Fruit fly (Drosophila melanogaster) whole organism, embryonic: ENCODE measurements around the gene CG42486.

Source experiments
- Bdp1 ChIP-seq: fragments of 200-800 bp; sonication (Bioruptor generic); optimal IDR thresholded peaks from 3 replicates; lab custom pipeline; 2016; ENCODE audit warnings: missing biosample characterization, missing genetic modification characterization
- CG10366 ChIP-seq: fragments of 200-800 bp; sonication (Bioruptor generic); IDR thresholded peaks from 2 replicates; pipeline ENCODE4 v1.3.6; 2022; ENCODE audit warnings: missing biosample characterization, missing genetic modification characterization
- CG11093 ChIP-seq: fragments of 200-800 bp; sonication (Bioruptor generic); IDR thresholded peaks from 3 replicates; pipeline ENCODE4 v1.3.6; 2022; ENCODE audit warnings: missing biosample characterization, missing genetic modification characterization
- CG12659 ChIP-seq: fragments of 200-800 bp; sonication (Bioruptor generic); optimal IDR thresholded peaks from 3 replicates; lab custom pipeline; 2017; ENCODE audit warnings: mild to moderate bottlenecking, missing biosample characterization, missing genetic modification reagents, missing genetic modification characterization
- CG14860 ChIP-seq: fragments of 200-800 bp; sonication (Bioruptor generic); IDR thresholded peaks from 3 replicates; pipeline ENCODE4 v1.3.6; 2022; ENCODE audit warnings: missing biosample characterization, missing genetic modification characterization; ENCODE audit not compliant: partially characterized antibody
- CG1603 ChIP-seq: fragments of 200-800 bp; sonication (Bioruptor generic); optimal IDR thresholded peaks from 2 replicates; lab custom pipeline; 2019; ENCODE audit warnings: missing biosample characterization, mild to moderate bottlenecking, missing genetic modification characterization, moderate library complexity
- CG16863 ChIP-seq: fragments of 200-800 bp; sonication (Bioruptor generic); optimal IDR thresholded peaks from 3 replicates; lab custom pipeline; 2016; ENCODE audit warnings: missing biosample characterization, missing genetic modification characterization
- CG17186 ChIP-seq: fragments of 200-800 bp; sonication (Bioruptor generic); optimal IDR thresholded peaks from 3 replicates; lab custom pipeline; 2017; ENCODE audit warnings: missing biosample characterization, missing genetic modification reagents, missing genetic modification characterization
- CG17361 ChIP-seq: fragments of 200-800 bp; sonication (Bioruptor generic); IDR thresholded peaks from 3 replicates; pipeline ENCODE4 v1.3.6; 2022; ENCODE audit warnings: missing biosample characterization, missing genetic modification characterization
- CG17385 ChIP-seq: fragments of 200-800 bp; sonication (Bioruptor generic); optimal IDR thresholded peaks from 3 replicates; lab custom pipeline; 2018; ENCODE audit warnings: missing biosample characterization, mild to moderate bottlenecking, missing genetic modification characterization
- CG17568 ChIP-seq: fragments of 200-800 bp; sonication (Bioruptor generic); optimal IDR thresholded peaks from 2 replicates; lab custom pipeline; 2018; ENCODE audit warnings: missing biosample characterization, mild to moderate bottlenecking, missing genetic modification characterization, moderate library complexity
- CG30431 ChIP-seq: fragments of 200-800 bp; sonication (Bioruptor generic); optimal IDR thresholded peaks from 2 replicates; lab custom pipeline; 2017; ENCODE audit warnings: missing biosample characterization, missing genetic modification characterization
- CG3163 ChIP-seq: fragments of 200-800 bp; sonication (Bioruptor generic); optimal IDR thresholded peaks from 3 replicates; lab custom pipeline; 2016; ENCODE audit warnings: missing biosample characterization, missing genetic modification characterization
- CG33557 ChIP-seq: fragments of 200-800 bp; sonication (Bioruptor generic); optimal IDR thresholded peaks from 2 replicates; lab custom pipeline; 2019; ENCODE audit warnings: missing biosample characterization, mild to moderate bottlenecking, missing genetic modification characterization, moderate library complexity
- CG4328 ChIP-seq: fragments of 200-800 bp; sonication (Bioruptor generic); optimal IDR thresholded peaks from 3 replicates; lab custom pipeline; 2017; ENCODE audit warnings: missing biosample characterization, missing genetic modification reagents, missing genetic modification characterization
- CG4360 ChIP-seq: fragments of 200-800 bp; sonication (Bioruptor generic); IDR thresholded peaks from 2 replicates; pipeline ENCODE4 v1.3.6; 2022; ENCODE audit warnings: missing biosample characterization, missing genetic modification characterization
- CG6791 ChIP-seq: fragments of 200-800 bp; sonication (Bioruptor generic); IDR thresholded peaks from 3 replicates; pipeline ENCODE4 v1.3.6; 2022; ENCODE audit warnings: missing biosample characterization, missing genetic modification characterization; ENCODE audit not compliant: partially characterized antibody
- CG7556 ChIP-seq: fragments of 200-800 bp; sonication (Bioruptor generic); optimal IDR thresholded peaks from 2 replicates; lab custom pipeline; 2017; ENCODE audit warnings: missing biosample characterization, mild to moderate bottlenecking, missing genetic modification characterization
- CG7963 ChIP-seq: fragments of 200-800 bp; sonication (Bioruptor generic); IDR thresholded peaks from 3 replicates; pipeline ENCODE4 v1.3.6; 2022; ENCODE audit warnings: missing biosample characterization, missing genetic modification characterization; ENCODE audit not compliant: partially characterized antibody
- CG7987 ChIP-seq: fragments of 200-800 bp; sonication (Bioruptor generic); optimal IDR thresholded peaks from 2 replicates; lab custom pipeline; 2018; ENCODE audit warnings: missing biosample characterization, mild to moderate bottlenecking, missing genetic modification characterization, moderate library complexity
- CG9797 ChIP-seq: fragments of 200-800 bp; sonication (Bioruptor generic); optimal IDR thresholded peaks from 3 replicates; lab custom pipeline; 2018; ENCODE audit warnings: missing biosample characterization, mild to moderate bottlenecking, missing genetic modification characterization
- Chrac-16 ChIP-seq: fragments of 200-800 bp; sonication (Bioruptor generic); optimal IDR thresholded peaks from 3 replicates; lab custom pipeline; 2016; ENCODE audit warnings: missing biosample characterization, missing genetic modification characterization
- CkIIα-i1 ChIP-seq: fragments of 200-800 bp; sonication (Bioruptor generic); IDR thresholded peaks from 2 replicates; pipeline ENCODE4 v1.3.6; 2022; ENCODE audit warnings: missing biosample characterization, missing genetic modification characterization
- Drgx ChIP-seq: fragments of 200-800 bp; sonication (Bioruptor generic); IDR thresholded peaks from 2 replicates; pipeline ENCODE4 v1.3.6; 2022; ENCODE audit warnings: missing biosample characterization, missing genetic modification characterization
- Gug ChIP-seq: fragments of 200-800 bp; sonication (Bioruptor generic); IDR thresholded peaks from 4 replicates; pipeline ENCODE4 v1.3.6; 2022; ENCODE audit warnings: missing biosample characterization, missing genetic modification characterization
- HHEX ChIP-seq: fragments of 200-800 bp; sonication (Bioruptor generic); optimal IDR thresholded peaks from 3 replicates; lab custom pipeline; 2017; ENCODE audit warnings: missing biosample characterization, mild to moderate bottlenecking, missing genetic modification characterization, missing genetic modification reagents
- Meics ChIP-seq: fragments of 200-800 bp; sonication (Bioruptor generic); optimal IDR thresholded peaks from 2 replicates; lab custom pipeline; 2017; ENCODE audit warnings: missing biosample characterization, mild to moderate bottlenecking, missing genetic modification characterization
- NFAT ChIP-seq: fragments of 200-800 bp; sonication (Bioruptor generic); IDR thresholded peaks from 2 replicates; pipeline ENCODE4 v1.3.6; 2022; ENCODE audit warnings: missing biosample characterization, missing genetic modification characterization
- Nf-YA ChIP-seq: fragments of 200-800 bp; sonication (Bioruptor generic); IDR thresholded peaks from 2 replicates; pipeline ENCODE4 v1.3.6; 2022; ENCODE audit warnings: missing biosample characterization, missing genetic modification characterization
- Oli ChIP-seq: fragments of 200-800 bp; sonication (Bioruptor generic); optimal IDR thresholded peaks from 2 replicates; lab custom pipeline; 2018; ENCODE audit warnings: missing biosample characterization, mild to moderate bottlenecking, missing genetic modification characterization, moderate library complexity
- Optix ChIP-seq: fragments of 200-800 bp; sonication (Bioruptor generic); IDR thresholded peaks from 3 replicates; pipeline ENCODE4 v1.3.6; 2022; ENCODE audit warnings: missing biosample characterization, missing genetic modification characterization
- Pdp1 ChIP-seq, 2 experiments: fragments of 200-800 bp; sonication (Bioruptor generic); optimal IDR thresholded peaks; 3 replicates each; lab custom pipeline; 2016; ENCODE audit warnings: missing biosample characterization in 2 of 2, missing genetic modification characterization in 2 of 2, mild to moderate bottlenecking in 1 of 2, moderate library complexity in 1 of 2
- Sry-δ ChIP-seq: fragments of 200-800 bp; sonication (Bioruptor generic); optimal IDR thresholded peaks from 2 replicates; lab custom pipeline; 2016; ENCODE audit warnings: missing biosample characterization, missing genetic modification characterization
- TFAM ChIP-seq: fragments of 200-800 bp; sonication (Bioruptor generic); optimal IDR thresholded peaks from 2 replicates; lab custom pipeline; 2017; ENCODE audit warnings: missing biosample characterization, missing genetic modification characterization, inconsistent platforms
- Trl ChIP-seq, 3 experiments: fragments of >200 bp in 2 of 3; fragments of 200-800 bp in 1 of 3; sonication (Bioruptor generic) in 1 of 3; optimal IDR thresholded peaks; 2 replicates in 1 of 3; 3 replicates in 2 of 3; lab custom pipeline; 2016 to 2017; ENCODE audit warnings: missing biosample characterization in 1 of 3, missing genetic modification characterization in 1 of 3
- ash1 ChIP-seq: fragments of 200-800 bp; sonication (Bioruptor generic); optimal IDR thresholded peaks from 2 replicates; lab custom pipeline; 2018; ENCODE audit warnings: missing biosample characterization, mild to moderate bottlenecking, missing genetic modification characterization
- cg ChIP-seq: fragments of 200-800 bp; sonication (Bioruptor generic); optimal IDR thresholded peaks from 3 replicates; lab custom pipeline; 2019; ENCODE audit warnings: missing biosample characterization, mild to moderate bottlenecking, missing genetic modification characterization, moderate library complexity
- dmrt99B ChIP-seq: fragments of 200-800 bp; sonication (Bioruptor generic); optimal IDR thresholded peaks from 2 replicates; lab custom pipeline; 2018; ENCODE audit warnings: missing biosample characterization, mild to moderate bottlenecking, missing genetic modification characterization, moderate library complexity
- eve ChIP-seq, 2 experiments: fragments of >200 bp; optimal IDR thresholded peaks; 2 replicates each; lab custom pipeline; 2017; ENCODE audit warnings: missing biosample characterization in 2 of 2, missing genetic modification characterization in 2 of 2
- gce ChIP-seq: fragments of 200-800 bp; sonication (Bioruptor generic); IDR thresholded peaks from 3 replicates; pipeline ENCODE4 v1.3.6; 2022; ENCODE audit warnings: missing biosample characterization, missing genetic modification characterization
- gro ChIP-seq: fragments of 200-800 bp; sonication (Bioruptor generic); optimal IDR thresholded peaks from 2 replicates; lab custom pipeline; 2016; ENCODE audit warnings: missing biosample characterization, missing genetic modification characterization
- hth ChIP-seq: fragments of >200 bp; optimal IDR thresholded peaks from 2 replicates; lab custom pipeline; 2017; ENCODE audit warnings: inconsistent platforms
- luna ChIP-seq: fragments of 200-800 bp; sonication (Bioruptor generic); optimal IDR thresholded peaks from 2 replicates; lab custom pipeline; 2016; ENCODE audit warnings: missing biosample characterization, missing genetic modification characterization
- otp ChIP-seq: fragments of 200-800 bp; sonication (Bioruptor generic); IDR thresholded peaks from 3 replicates; pipeline ENCODE4, ENCODE4 v1.3.6; 2022; ENCODE audit warnings: missing biosample characterization, missing genetic modification characterization
- psq ChIP-seq: fragments of 200-800 bp; sonication (Bioruptor generic); optimal IDR thresholded peaks from 2 replicates; lab custom pipeline; 2017; ENCODE audit warnings: missing biosample characterization, missing genetic modification characterization
- repo ChIP-seq: fragments of 200-800 bp; sonication (Bioruptor generic); optimal IDR thresholded peaks from 2 replicates; lab custom pipeline; 2016; ENCODE audit warnings: missing biosample characterization, missing genetic modification characterization
- stc ChIP-seq: fragments of 200-800 bp; sonication (Bioruptor generic); IDR thresholded peaks from 2 replicates; pipeline ENCODE4 v1.3.6; 2022; ENCODE audit warnings: missing biosample characterization, missing genetic modification characterization
- vnd ChIP-seq: fragments of 200-800 bp; sonication (Bioruptor generic); IDR thresholded peaks from 3 replicates; pipeline ENCODE4 v1.3.6; 2022; ENCODE audit warnings: missing biosample characterization, missing genetic modification characterization; ENCODE audit not compliant: partially characterized antibody
- wdn ChIP-seq: fragments of 200-800 bp; sonication (Bioruptor generic); IDR thresholded peaks from 2 replicates; pipeline ENCODE4 v1.3.6; 2022; ENCODE audit warnings: missing biosample characterization, missing genetic modification characterization
- zf30C ChIP-seq: fragments of 200-800 bp; sonication (Bioruptor generic); optimal IDR thresholded peaks from 3 replicates; lab custom pipeline; 2018; ENCODE audit warnings: missing biosample characterization, mild to moderate bottlenecking, missing genetic modification characterization
- zfh1 ChIP-seq: fragments of 200-800 bp; sonication (Bioruptor generic); IDR thresholded peaks from 3 replicates; pipeline ENCODE4 v1.3.6; 2022; ENCODE audit warnings: missing biosample characterization, missing genetic modification characterization

Gene CG42486

dm6 chr2L:11813665-11814087 lies 29.3 kb upstream of the CG42486 start, which contains the start of gene CycY (continued):
- TF ChIP-seq cg (GFP tag; lab: Kevin White, UChicago) (no peak), gce (no peak), CG30431 (GFP tag; lab: Kevin White, UChicago) (no peak), Pdp1 (GFP tag; optimal IDR thresholded peaks at IDR 0.05; lab: Kevin White, UChicago) (peak in 1 of 2 experiments; percentile 19), CG17568 (no peak), ash1 (no peak), Sry-δ (peak; percentile 59), zf30C (no peak), CG4360 (GFP tag; lab: Robert Waterston, UW) (no peak), CG7987 (no peak), hth (no peak), vnd (peak; percentile 41; the same call in 1 of the 3 replicates), CG7556 (GFP tag; lab: Kevin White, UChicago) (no peak), zfh1 (GFP tag; lab: Robert Waterston, UW) (no peak; the same call in 2 of the 3 replicates), CG6791 (GFP tag; lab: Robert Waterston, UW) (0 out of 3 replicates have a peak, but pooled peaks have one; percentile 39), dmrt99B (no peak), Gug (no peak), Trl (optimal IDR thresholded peaks at IDR 0.05; lab: Kevin White, UChicago) (no peak), Trl (GFP tag; optimal IDR thresholded peaks at IDR 0.05; lab: Kevin White, UChicago) (no peak), CG16863 (GFP tag; lab: Kevin White, UChicago) (no peak), CG7963 (GFP tag; lab: Robert Waterston, UW) (0 out of 3 replicates have a peak, but pooled peaks have one; percentile 21), eve (GFP tag; optimal IDR thresholded peaks at IDR 0.05; lab: Kevin White, UChicago) (no peak), CG17385 (GFP tag; lab: Kevin White, UChicago) (no peak), CG33557 (no peak), Meics (GFP tag; lab: Kevin White, UChicago) (no peak), CG9797 (GFP tag; lab: Kevin White, UChicago) (peak; percentile 88), gro (GFP tag; lab: Kevin White, UChicago) (no peak), CG3163 (GFP tag; lab: Kevin White, UChicago) (no peak), Drgx (GFP tag; lab: Robert Waterston, UW) (no peak), CG17361 (peak; percentile 55; the same call in 2 of the 3 replicates), CG11093 (GFP tag; lab: Robert Waterston, UW) (no peak), wdn (no peak), CG12659 (GFP tag; lab: Kevin White, UChicago) (peak; percentile 50), psq (GFP tag; lab: Kevin White, UChicago) (no peak), CG14860 (GFP tag; lab: Robert Waterston, UW) (peak; percentile 20; the same call in 1 of the 3 replicates), CG4328 (no peak), stc (GFP tag; lab: Robert Waterston, UW) (no peak), NFAT (GFP tag; lab: Robert Waterston, UW) (no peak), TFAM (GFP tag; lab: Kevin White, UChicago) (no peak), Oli (tag; lab: Kevin White, UChicago) (no peak), HHEX (GFP tag; lab: Kevin White, UChicago) (no peak), CG17186 (GFP tag; lab: Kevin White, UChicago) (peak; percentile 27), CkIIα-i1 (GFP tag; lab: Robert Waterston, UW) (no peak), otp (GFP tag; lab: Robert Waterston, UW) (no peak), luna (GFP tag; lab: Kevin White, UChicago) (no peak), repo (GFP tag; lab: Kevin White, UChicago) (no peak), Chrac-16 (GFP tag; lab: Kevin White, UChicago) (no peak), Optix (GFP tag; lab: Robert Waterston, UW) (no peak), Bdp1 (GFP tag; lab: Kevin White, UChicago) (no peak), Nf-YA (GFP tag; lab: Robert Waterston, UW) (no peak), CG10366 (GFP tag; lab: Robert Waterston, UW) (no peak), CG1603 (tag; lab: Kevin White, UChicago) (peak; percentile 29)
